Worm (Caenorhabditis elegans) whole organism, L1 larva: ENCODE measurements around the gene C01G5.25.

Experiments used
- ama-1 ChIP-seq: fragments of 150-350 bp; optimal IDR thresholded peaks from 2 replicates; lab custom pipeline; 2014
- ceh-82 ChIP-seq, 3 experiments: fragments of 150-350 bp in 1 of 3; sonication (generic microtip) in 2 of 3; optimal IDR thresholded peaks; 2 replicates each; lab custom pipeline; 2014 to 2017; ENCODE audit warnings: missing biosample characterization in 3 of 3, missing genetic modification characterization in 3 of 3
- dsc-1 ChIP-seq: sonication (generic microtip); optimal IDR thresholded peaks from 2 replicates; lab custom pipeline; 2016; ENCODE audit warnings: mild to moderate bottlenecking, missing genetic modification characterization, missing compliant biosample characterization
- elt-2 ChIP-seq: sonication (generic microtip); optimal IDR thresholded peaks from 2 replicates; lab custom pipeline; 2016; ENCODE audit warnings: missing genetic modification characterization, mild to moderate bottlenecking, inconsistent platforms, missing compliant biosample characterization, missing genetic modification reagents
- elt-3 ChIP-seq, 6 experiments: fragments of 150-350 bp in 1 of 6; sonication (generic microtip); optimal IDR thresholded peaks; 2 replicates each; lab custom pipeline; 2017 to 2018; ENCODE audit warnings: missing biosample characterization in 6 of 6, missing genetic modification characterization in 6 of 6, inconsistent platforms in 1 of 6
- lin-13 ChIP-seq: fragments of 150-350 bp; optimal IDR thresholded peaks from 2 replicates; lab custom pipeline; 2014; ENCODE audit warnings: missing biosample characterization, missing genetic modification reagents, missing genetic modification characterization
- lin-35 ChIP-seq, 2 experiments: fragments of 150-350 bp; optimal IDR thresholded peaks; 2 replicates each; lab custom pipeline; 2014; ENCODE audit warnings: missing biosample characterization in 2 of 2, missing genetic modification characterization in 2 of 2, missing genetic modification reagents in 2 of 2
- mdl-1 ChIP-seq, 2 experiments: fragments of 150-350 bp; optimal IDR thresholded peaks; 2 replicates each; lab custom pipeline; 2014 to 2017; ENCODE audit warnings: missing biosample characterization in 2 of 2, missing genetic modification characterization in 2 of 2, inconsistent platforms in 1 of 2
- nhr-12 ChIP-seq: sonication (generic microtip); optimal IDR thresholded peaks from 2 replicates; lab custom pipeline; 2017; ENCODE audit warnings: missing biosample characterization, missing genetic modification characterization
- nhr-20 ChIP-seq: sonication (generic microtip); optimal IDR thresholded peaks from 2 replicates; lab custom pipeline; 2016; ENCODE audit warnings: mild to moderate bottlenecking, missing genetic modification characterization, missing compliant biosample characterization
- skn-1 ChIP-seq: fragments of 150-350 bp; optimal IDR thresholded peaks from 2 replicates; lab custom pipeline; 2014; ENCODE audit warnings: missing biosample characterization, missing genetic modification characterization
- sptf-1 ChIP-seq: fragments of 150-350 bp; optimal IDR thresholded peaks from 2 replicates; lab custom pipeline; 2014; ENCODE audit warnings: missing biosample characterization, missing genetic modification characterization
- unc-86 ChIP-seq: sonication (generic microtip); optimal IDR thresholded peaks from 2 replicates; lab custom pipeline; 2016; ENCODE audit warnings: missing genetic modification characterization, missing compliant biosample characterization

DNA sequence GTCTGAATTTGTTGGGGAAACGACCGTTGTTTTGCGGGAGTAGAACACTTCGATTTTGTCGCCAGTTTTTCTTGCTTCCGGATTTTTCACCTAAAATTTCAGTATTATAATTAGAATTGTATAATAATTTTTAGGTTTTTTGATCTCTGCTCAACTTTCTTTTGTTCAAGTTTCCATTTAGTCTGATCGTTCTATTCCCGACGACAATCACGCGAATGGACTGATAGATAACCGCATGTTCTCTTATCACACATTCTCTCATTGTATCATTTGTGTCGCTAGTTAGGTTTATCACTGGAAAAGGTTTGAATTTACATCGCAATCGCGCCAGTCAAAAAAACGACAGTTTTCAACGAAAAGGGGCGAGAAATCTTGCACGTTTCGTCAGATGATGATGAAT is 13.4 kb downstream of the C01G5.25 start:
- TF ChIP-seq skn-1 = no peak
- no peak for TF ChIP-seq ama-1 (lab: Kevin White, UChicago)
- peak in 5 of 6 experiments; percentile 54 to 94 (median 92) for TF ChIP-seq elt-3 (tag; optimal IDR thresholded peaks at IDR 0.05; lab: Kevin White, UChicago)
- TF ChIP-seq nhr-20 = no peak
- TF ChIP-seq lin-13 (GFP tag; lab: Kevin White, UChicago) = no peak
- peak; percentile 70 for TF ChIP-seq elt-2
- no peak for TF ChIP-seq unc-86 (tag; lab: Kevin White, UChicago)
- peak in 1 of 2 experiments; percentile 46 for TF ChIP-seq mdl-1 (tag; optimal IDR thresholded peaks at IDR 0.05; lab: Kevin White, UChicago)
- TF ChIP-seq sptf-1 = no peak
- no peak for TF ChIP-seq ceh-82 (tag; optimal IDR thresholded peaks at IDR 0.05; lab: Kevin White, UChicago)
- no peak for TF ChIP-seq nhr-12 (tag; lab: Kevin White, UChicago)
- TF ChIP-seq dsc-1 (tag; lab: Kevin White, UChicago) = no peak
- peak in 1 of 2 experiments; percentile 67 for TF ChIP-seq lin-35 (GFP tag; optimal IDR thresholded peaks at IDR 0.05; lab: Kevin White, UChicago)
